Worm (Caenorhabditis elegans): Measurements from ENCODE around the gene F53F8.7.

DNA sequence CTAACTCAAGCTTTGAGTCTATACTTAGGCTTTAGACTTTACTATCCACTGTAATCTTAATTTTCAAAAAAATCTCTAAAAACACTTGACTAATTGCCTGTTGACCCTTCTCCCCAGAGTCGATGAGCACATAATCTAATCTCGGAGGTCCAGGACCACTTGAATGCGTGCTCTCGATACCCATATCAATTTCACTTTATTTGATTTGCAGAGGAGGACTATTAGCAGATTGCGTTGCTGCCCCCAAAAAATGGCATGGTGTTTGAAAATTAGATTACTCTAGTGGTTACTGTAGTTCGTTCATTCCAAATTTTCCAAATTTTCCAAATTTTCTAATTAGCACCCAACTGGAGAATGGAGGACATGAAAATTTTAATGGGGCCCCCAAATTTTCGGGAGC lies 52.7 kb downstream of the F53F8.7 start:
- no peak for TF ChIP-seq elt-3 (tag; optimal IDR thresholded peaks at IDR 0.05)
- no peak for TF ChIP-seq ceh-82 (tag; optimal IDR thresholded peaks at IDR 0.05)
- no peak for TF ChIP-seq snpc-4 (tag; optimal IDR thresholded peaks at IDR 0.05)
- no peak for TF ChIP-seq lin-39 (tag; optimal IDR thresholded peaks at IDR 0.05)
- TF ChIP-seq mdl-1 (tag; optimal IDR thresholded peaks at IDR 0.05) = no peak
- TF ChIP-seq F13H6.1 (tag; optimal IDR thresholded peaks at IDR 0.05) = no peak
- TF ChIP-seq ama-1 (optimal IDR thresholded peaks at IDR 0.05) = no peak
- no peak for TF ChIP-seq nhr-11 (tag; optimal IDR thresholded peaks at IDR 0.05)
- TF ChIP-seq zag-1 (tag; optimal IDR thresholded peaks at IDR 0.05) = no peak
